Fruit fly (Drosophila melanogaster) Kc167 (cell line): Measurements from ENCODE around the gene Gr64d.

Experiments used
- Myc ChIP-seq: fragments of >200 bp; optimal IDR thresholded peaks from 2 replicates; lab custom pipeline; 2017; ENCODE audit warnings: missing external identifiers
- Sin3A ChIP-seq: fragments of >200 bp; optimal IDR thresholded peaks from 2 replicates; lab custom pipeline; 2018; ENCODE audit warnings: missing external identifiers
- h ChIP-seq: fragments of >200 bp; optimal IDR thresholded peaks from 3 replicates; lab custom pipeline; 2018; ENCODE audit warnings: missing external identifiers
- insv ChIP-seq: fragments of >200 bp; optimal IDR thresholded peaks from 3 replicates; lab custom pipeline; 2018; ENCODE audit warnings: missing external identifiers

- no peak for TF ChIP-seq h (lab: Kevin White, UChicago)
- TF ChIP-seq Myc (lab: Kevin White, UChicago), result no peak
- no peak for TF ChIP-seq insv (lab: Kevin White, UChicago)
- TF ChIP-seq Sin3A (lab: Kevin White, UChicago), result no peak
These were observed 31.2 kb upstream of the Gr64d start for dm6 chr3L:4000711-4001110.
